Fruit fly (Drosophila melanogaster) whole organism: Measurements from ENCODE around the gene Sps2.

Source experiments
- CG8478 ChIP-seq: fragments of >200 bp; optimal IDR thresholded peaks from 2 replicates; lab custom pipeline; 2018; ENCODE audit warnings: inconsistent platforms
- Dll ChIP-seq: fragments of >200 bp; optimal IDR thresholded peaks from 2 replicates; lab custom pipeline; 2017
- EcR ChIP-seq, 2 experiments: fragments of >200 bp; optimal IDR thresholded peaks; 2 replicates each; lab custom pipeline; 2017; ENCODE audit warnings: missing biosample characterization in 2 of 2, missing genetic modification characterization in 2 of 2, missing genetic modification reagents in 2 of 2
- pan ChIP-seq: fragments of >200 bp; optimal IDR thresholded peaks from 2 replicates; lab custom pipeline; 2017
- psq ChIP-seq: fragments of >200 bp; optimal IDR thresholded peaks from 2 replicates; lab custom pipeline; 2017
- usp ChIP-seq: fragments of >200 bp; optimal IDR thresholded peaks from 2 replicates; lab custom pipeline; 2017; ENCODE audit warnings: missing biosample characterization, missing genetic modification characterization, mixed read lengths

Gene Sps2

dm6 chr2L:10333091-10333991 lies 9.1 kb upstream of the Sps2 start, which contains the start of gene GATAd:
Gene GATAd, plus strand, starts transcription at chr2L:10333734.
- TF ChIP-seq psq (lab: Kevin White, UChicago) (no peak), pan (lab: Kevin White, UChicago) (no peak), EcR (GFP tag; optimal IDR thresholded peaks at IDR 0.05; lab: Kevin White, UChicago) (no peak), Dll (lab: Kevin White, UChicago) (no peak), usp (GFP tag; lab: Kevin White, UChicago) (no peak), CG8478 (lab: Kevin White, UChicago) (no peak)

- TF ChIP-seq EcR (GFP tag; optimal IDR thresholded peaks at IDR 0.05; lab: Kevin White, UChicago), result no peak
- TF ChIP-seq pan (lab: Kevin White, UChicago), result no peak
- TF ChIP-seq CG8478 (lab: Kevin White, UChicago), result no peak
- TF ChIP-seq Dll (lab: Kevin White, UChicago), result no peak
- TF ChIP-seq usp (GFP tag; lab: Kevin White, UChicago), result no peak
- TF ChIP-seq psq (lab: Kevin White, UChicago), result no peak
Observed at dm6 chr2L:10334213-10334612, 8.2 kb upstream of the Sps2 start.

dm6 chr2L:10334854-10335277 lies 7.5 kb upstream of the Sps2 start:
- TF ChIP-seq usp (GFP tag; lab: Kevin White, UChicago) (no peak), CG8478 (lab: Kevin White, UChicago) (peak; percentile 74), psq (lab: Kevin White, UChicago) (no peak), Dll (lab: Kevin White, UChicago) (no peak), pan (lab: Kevin White, UChicago) (no peak)

- no peak for TF ChIP-seq CG8478 (lab: Kevin White, UChicago)
- TF ChIP-seq usp (GFP tag; lab: Kevin White, UChicago), result no peak
Observed at dm6 chr2L:10339212-10339721, 3.1 kb upstream of the Sps2 start, which contains the start of gene SamDC. Gene SamDC, plus strand, starts transcription at chr2L:10339457.

dm6 chr2L:10339841-10340240 lies 2.6 kb upstream of the Sps2 start:
- no peak for TF ChIP-seq pan (lab: Kevin White, UChicago)
- TF ChIP-seq usp (GFP tag; lab: Kevin White, UChicago), result no peak
- TF ChIP-seq CG8478 (lab: Kevin White, UChicago), result no peak

- TF ChIP-seq CG8478 (lab: Kevin White, UChicago), result no peak
- no peak for TF ChIP-seq usp (GFP tag; lab: Kevin White, UChicago)
- TF ChIP-seq psq (lab: Kevin White, UChicago), result no peak
- TF ChIP-seq Dll (lab: Kevin White, UChicago), result no peak
- no peak for TF ChIP-seq EcR (GFP tag; optimal IDR thresholded peaks at IDR 0.05; lab: Kevin White, UChicago)
- TF ChIP-seq pan (lab: Kevin White, UChicago), result no peak
Observed at dm6 chr2L:10341405-10341804, 989 bp upstream of the Sps2 start, which contains the start of gene CG31715. Gene CG31715, plus strand, starts transcription at chr2L:10341616.

- TF ChIP-seq CG8478 (lab: Kevin White, UChicago) (no peak), EcR (GFP tag; optimal IDR thresholded peaks at IDR 0.05; lab: Kevin White, UChicago) (no peak), pan (lab: Kevin White, UChicago) (no peak), psq (lab: Kevin White, UChicago) (no peak), usp (GFP tag; lab: Kevin White, UChicago) (no peak), Dll (lab: Kevin White, UChicago) (no peak)
Observed at dm6 chr2L:10344029-10344606, 1.7 kb downstream of the Sps2 start, which contains the start of gene Frmd5. Gene Frmd5, plus strand, starts transcription at chr2L:10344442.

- no peak for TF ChIP-seq usp (GFP tag; lab: Kevin White, UChicago)
- TF ChIP-seq pan (lab: Kevin White, UChicago), result no peak
- no peak for TF ChIP-seq CG8478 (lab: Kevin White, UChicago)
- TF ChIP-seq Dll (lab: Kevin White, UChicago), result no peak
- TF ChIP-seq psq (lab: Kevin White, UChicago), result no peak
- no peak for TF ChIP-seq EcR (GFP tag; optimal IDR thresholded peaks at IDR 0.05; lab: Kevin White, UChicago)
Observed at dm6 chr2L:10351130-10351529, 8.7 kb downstream of the Sps2 start.

- TF ChIP-seq usp (GFP tag; lab: Kevin White, UChicago) (no peak), pan (lab: Kevin White, UChicago) (no peak), Dll (lab: Kevin White, UChicago) (no peak), CG8478 (lab: Kevin White, UChicago) (no peak), psq (lab: Kevin White, UChicago) (no peak), EcR (GFP tag; optimal IDR thresholded peaks at IDR 0.05; lab: Kevin White, UChicago) (no peak)
Observed at dm6 chr2L:10353871-10354270, 11.5 kb downstream of the Sps2 start, which contains the start of gene CG34367. Gene CG34367, minus strand, starts transcription at chr2L:10353905.

dm6 chr2L:10356508-10356907 lies 14.1 kb downstream of the Sps2 start, which contains the start of the genes CtsL4 and ClpP:
Gene CtsL4, minus strand, starts transcription at chr2L:10356597.
Gene ClpP, plus strand, starts transcription at chr2L:10356795.
- TF ChIP-seq Dll (lab: Kevin White, UChicago) (no peak), pan (lab: Kevin White, UChicago) (no peak), psq (lab: Kevin White, UChicago) (no peak), usp (GFP tag; lab: Kevin White, UChicago) (no peak), EcR (GFP tag; optimal IDR thresholded peaks at IDR 0.05; lab: Kevin White, UChicago) (no peak), CG8478 (lab: Kevin White, UChicago) (no peak)
